Worm (Caenorhabditis elegans): ENCODE results near the gene tag-307.
A peak's percentile ranks its signal among the peaks of the same experiment; 100 is the strongest.

tag-307 gene

DNA sequence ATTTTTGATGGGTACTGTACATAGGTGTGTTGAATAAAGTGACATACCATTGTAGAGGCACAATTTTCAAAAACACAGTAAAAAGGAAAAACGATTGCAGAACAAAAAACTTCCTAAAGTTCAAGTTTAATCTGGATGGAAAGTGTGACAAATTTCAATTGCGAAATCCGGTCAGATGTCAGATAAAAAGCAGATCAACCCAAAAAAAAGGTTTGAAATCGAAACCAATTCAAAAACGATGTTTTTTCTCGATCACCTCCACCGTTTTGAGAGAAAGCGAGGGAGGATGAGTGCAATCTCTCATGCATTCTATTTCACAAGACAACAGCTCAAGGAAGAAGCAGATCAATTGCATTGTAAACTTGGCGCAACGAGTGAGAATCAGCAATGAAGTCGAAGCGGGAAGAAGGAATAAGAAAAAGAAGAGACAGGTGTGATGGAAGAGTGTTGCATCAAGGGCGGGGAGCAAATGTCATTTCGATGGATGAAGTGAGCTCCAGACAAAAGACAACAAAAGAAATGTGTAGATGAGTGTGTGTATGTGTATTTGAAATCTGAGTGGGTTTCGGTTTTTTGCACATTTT is 23.2 kb upstream of the tag-307 start (continued):
- peak in 1 of 2 experiments; percentile 54 for TF ChIP-seq lsy-2 (tag; optimal IDR thresholded peaks at IDR 0.05)
- no peak for TF ChIP-seq dpl-1 (GFP tag; optimal IDR thresholded peaks at IDR 0.05)
- no peak for TF ChIP-seq xbp-1 (tag; optimal IDR thresholded peaks at IDR 0.05)
- TF ChIP-seq snu-23 (GFP tag; optimal IDR thresholded peaks at IDR 0.05), result peak; percentile 20
- no peak for TF ChIP-seq ceh-90 (tag; optimal IDR thresholded peaks at IDR 0.05)
- TF ChIP-seq nhr-90 (tag; optimal IDR thresholded peaks at IDR 0.05; ENCODE audit: poor library complexity), result no peak
- no peak for TF ChIP-seq nhr-84 (tag; optimal IDR thresholded peaks at IDR 0.05)
- TF ChIP-seq nhr-11 (tag; optimal IDR thresholded peaks at IDR 0.05), result no peak
- TF ChIP-seq ztf-11 (tag; optimal IDR thresholded peaks at IDR 0.05), result no peak
- no peak for TF ChIP-seq lir-3 (tag; optimal IDR thresholded peaks at IDR 0.05; ENCODE audit: poor library complexity)
- no peak for TF ChIP-seq mdl-1 (tag; optimal IDR thresholded peaks at IDR 0.05)
- peak; percentile 21 for TF ChIP-seq unc-130 (tag; optimal IDR thresholded peaks at IDR 0.05)
- TF ChIP-seq dsc-1 (tag; optimal IDR thresholded peaks at IDR 0.05), result peak; percentile 50
- TF ChIP-seq nhr-20 (tag; optimal IDR thresholded peaks at IDR 0.05), result peak; percentile 27
- TF ChIP-seq Y116A8C.19 (tag; optimal IDR thresholded peaks at IDR 0.05; ENCODE audit: borderline replicate concordance), result no peak
- no peak for TF ChIP-seq C16A3.4 (tag; optimal IDR thresholded peaks at IDR 0.05)
- no peak for TF ChIP-seq snpc-4 (tag; optimal IDR thresholded peaks at IDR 0.05)
- TF ChIP-seq irx-1 (tag; optimal IDR thresholded peaks at IDR 0.05), result no peak
- TF ChIP-seq mab-9 (GFP tag; IDR thresholded peaks at IDR 0.05), result no peak

DNA sequence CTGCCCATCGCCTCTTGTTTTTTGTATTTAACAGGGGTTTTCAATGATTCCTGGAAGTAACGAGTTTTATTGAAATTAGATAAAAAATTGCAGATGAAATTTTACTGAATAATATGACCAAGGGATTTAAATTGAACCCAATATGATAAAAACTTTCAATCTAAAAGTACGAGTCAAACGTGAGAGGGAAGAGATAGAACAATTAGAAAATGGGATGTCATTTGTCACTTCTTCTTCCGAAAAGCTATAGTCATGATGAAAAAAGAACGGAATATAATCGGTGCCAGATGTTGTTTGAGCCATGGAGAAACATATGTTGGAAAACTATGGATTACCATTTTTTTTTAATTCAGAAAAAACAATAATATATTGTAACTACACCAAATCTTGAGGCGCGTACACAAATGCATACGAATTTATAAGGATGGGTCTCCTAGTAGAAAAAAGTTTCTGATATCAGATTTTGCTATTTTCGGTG is 21.8 kb upstream of the tag-307 start, which contains the start of gene sup-18:
TSS of gene sup-18 (minus strand) at position 51 of the 478 bp plus-strand sequence.
- TF ChIP-seq lin-14 (GFP tag; optimal IDR thresholded peaks at IDR 0.05), result no peak
- TF ChIP-seq ces-1 (GFP tag; optimal IDR thresholded peaks at IDR 0.05), result no peak
- no peak for TF ChIP-seq swsn-7 (tag; optimal IDR thresholded peaks at IDR 0.05)
- TF ChIP-seq fkh-4 (tag; optimal IDR thresholded peaks at IDR 0.05; ENCODE audit: borderline replicate concordance), result peak; percentile 59
- peak; percentile 87 for TF ChIP-seq dsc-1 (tag; optimal IDR thresholded peaks at IDR 0.05)
- no peak for TF ChIP-seq ceh-63 (GFP tag; optimal IDR thresholded peaks at IDR 0.05)
- no peak for TF ChIP-seq aha-1 (tag; optimal IDR thresholded peaks at IDR 0.05)

DNA sequence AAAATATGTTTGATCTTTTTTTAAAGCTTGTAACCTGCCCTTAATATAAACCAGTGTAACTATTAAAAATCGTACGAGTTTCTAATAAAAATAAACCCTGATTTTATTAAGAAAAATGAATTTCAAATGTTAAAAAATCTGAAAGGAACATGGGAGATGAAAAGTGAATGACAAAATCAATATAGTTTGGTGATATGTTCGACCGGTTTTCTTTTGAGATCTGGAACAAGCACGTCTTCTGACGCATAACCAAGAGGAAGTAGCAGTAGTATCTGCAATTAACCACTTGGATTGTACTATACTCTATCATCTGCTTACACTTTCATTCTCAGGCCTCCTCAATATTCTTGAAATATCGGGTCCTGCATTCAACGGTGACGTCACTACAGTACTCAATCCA is 20.0 kb upstream of the tag-307 start:
- no peak for TF ChIP-seq elt-2 (tag; optimal IDR thresholded peaks at IDR 0.05)
- no peak for TF ChIP-seq irx-1 (tag; optimal IDR thresholded peaks at IDR 0.05)
- no peak for TF ChIP-seq unc-130 (tag; optimal IDR thresholded peaks at IDR 0.05)
- no peak for TF ChIP-seq pag-3 (tag; optimal IDR thresholded peaks at IDR 0.05; ENCODE audit: borderline replicate concordance, insufficient read depth)
- TF ChIP-seq ces-1 (GFP tag; optimal IDR thresholded peaks at IDR 0.05), result no peak
- TF ChIP-seq nhr-28 (tag; optimal IDR thresholded peaks at IDR 0.05), result no peak
- TF ChIP-seq pax-3 (tag; optimal IDR thresholded peaks at IDR 0.05), result no peak
- TF ChIP-seq F16B12.6 (tag; optimal IDR thresholded peaks at IDR 0.05), result no peak

DNA sequence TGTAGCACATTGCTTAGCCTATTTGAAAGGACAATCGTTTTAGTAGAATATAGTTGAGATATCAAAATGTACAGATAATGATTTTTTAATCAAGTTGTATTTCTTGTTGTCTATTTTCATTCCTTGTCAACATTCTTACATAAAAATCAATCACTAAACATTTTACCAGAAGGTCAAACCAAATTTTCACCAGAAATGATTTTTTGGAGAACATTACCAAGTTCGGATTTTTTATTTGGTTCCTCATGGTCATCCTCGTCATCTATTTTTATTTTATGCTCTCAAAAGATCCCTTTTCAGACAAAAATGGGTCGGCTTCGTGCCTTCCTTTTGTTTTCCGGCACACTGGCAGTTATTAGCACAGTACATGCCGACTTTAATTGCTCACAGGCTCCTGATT is 16.4 kb upstream of the tag-307 start, which contains the start of gene tyr-1:
TSS of gene tyr-1 (plus strand) at position 301 of the 400 bp plus-strand sequence.
- TF ChIP-seq nhr-76 (tag; optimal IDR thresholded peaks at IDR 0.05) (no peak), efl-1 (optimal IDR thresholded peaks at IDR 0.05) (no peak), efl-1 (GFP tag; optimal IDR thresholded peaks at IDR 0.05 in 1 of 2) (peak in 1 of 2 experiments; percentile 17)

DNA sequence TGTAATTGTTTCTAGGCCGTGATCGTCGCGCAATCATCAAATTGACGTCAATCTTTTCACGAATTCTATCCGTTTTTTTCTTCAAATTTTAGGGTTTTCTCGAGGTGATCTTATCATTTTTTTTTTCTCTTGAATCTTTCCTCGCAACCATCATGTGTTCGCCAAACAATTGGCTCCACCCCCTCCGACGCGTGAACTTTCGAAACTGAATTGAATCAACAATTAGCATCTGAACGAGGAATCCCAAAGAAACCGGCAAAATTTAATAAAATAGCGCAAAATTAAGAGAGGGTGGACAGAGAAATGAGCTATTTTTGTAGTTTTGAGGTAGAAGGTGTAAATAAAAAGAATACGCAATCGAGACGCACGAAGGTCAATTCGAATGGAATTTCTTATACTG is 15.7 kb upstream of the tag-307 start:
- peak; percentile 53 for TF ChIP-seq mep-1 (tag; optimal IDR thresholded peaks at IDR 0.05)
- TF ChIP-seq snu-23 (GFP tag; optimal IDR thresholded peaks at IDR 0.05), result peak; percentile 8
- no peak for TF ChIP-seq skn-1 (tag; optimal IDR thresholded peaks at IDR 0.05)
- peak; percentile 39 for TF ChIP-seq nhr-20 (tag; optimal IDR thresholded peaks at IDR 0.05)
- no peak for TF ChIP-seq ama-1 (optimal IDR thresholded peaks at IDR 0.05)
- no peak for TF ChIP-seq C34B4.2 (tag; optimal IDR thresholded peaks at IDR 0.05)
- TF ChIP-seq xbp-1 (tag; optimal IDR thresholded peaks at IDR 0.05), result no peak
- no peak for TF ChIP-seq zag-1 (tag; optimal IDR thresholded peaks at IDR 0.05)
- TF ChIP-seq nhr-71 (tag; optimal IDR thresholded peaks at IDR 0.05), result peak; percentile 36
- peak; percentile 63 for TF ChIP-seq blmp-1 (tag; optimal IDR thresholded peaks at IDR 0.05)
- TF ChIP-seq lin-14 (GFP tag; optimal IDR thresholded peaks at IDR 0.05), result peak; percentile 64
- peak; percentile 86 for TF ChIP-seq nhr-85 (tag)
- no peak for TF ChIP-seq lir-3 (tag; optimal IDR thresholded peaks at IDR 0.05; ENCODE audit: poor library complexity)
- peak in 1 of 2 experiments; percentile 16 for TF ChIP-seq lsy-2 (tag; optimal IDR thresholded peaks at IDR 0.05)
- TF ChIP-seq elt-3 (tag; optimal IDR thresholded peaks at IDR 0.05), result peak in 1 of 6 experiments; percentile 73
- peak; percentile 14 for TF ChIP-seq vab-15 (tag; optimal IDR thresholded peaks at IDR 0.05)
